Worm (Caenorhabditis elegans) whole organism, young adult: ENCODE results near the gene F31D5.2.

Experiments used
- B0019.2 ChIP-seq: fragments of 200-800 bp; sonication (Bioruptor generic); conservative IDR thresholded peaks from 2 replicates; pipeline ENCODE4 v1.3.6; 2022; ENCODE audit warnings: missing genetic modification reagents, missing genetic modification characterization, missing compliant biosample characterization
- B0035.1 ChIP-seq: sonication (generic microtip); optimal IDR thresholded peaks from 2 replicates; lab custom pipeline; 2016; ENCODE audit warnings: missing genetic modification characterization, mild to moderate bottlenecking, missing compliant biosample characterization, missing genotype, missing genetic modification reagents
- B0336.3 ChIP-seq: fragments of 200-800 bp; sonication (Bioruptor generic); IDR thresholded peaks from 2 replicates; pipeline ENCODE4 v1.3.6; 2022; ENCODE audit warnings: missing genetic modification characterization, missing compliant biosample characterization
- C17E4.6 ChIP-seq: fragments of 200-800 bp; sonication (Bioruptor generic); IDR thresholded peaks from 2 replicates; pipeline ENCODE4 v1.3.6; 2022; ENCODE audit warnings: missing genetic modification reagents, missing genetic modification characterization, missing compliant biosample characterization
- D2030.7 ChIP-seq: fragments of 200-800 bp; sonication (Bioruptor generic); IDR thresholded peaks from 2 replicates; pipeline ENCODE4 v1.3.6; 2022; ENCODE audit warnings: missing genetic modification reagents, missing genetic modification characterization, missing compliant biosample characterization
- F23B12.7 ChIP-seq: sonication (generic microtip); optimal IDR thresholded peaks from 2 replicates; lab custom pipeline; 2017; ENCODE audit warnings: missing genetic modification characterization, mild to moderate bottlenecking, missing compliant biosample characterization, antibody characterized with exemption, moderate library complexity; ENCODE audit not compliant: insufficient read depth
- F55B11.4 ChIP-seq: sonication (generic microtip); optimal IDR thresholded peaks from 2 replicates; lab custom pipeline; 2016; ENCODE audit warnings: missing compliant biosample characterization, missing genetic modification characterization, borderline replicate concordance; ENCODE audit not compliant: insufficient read depth
- T26A5.8 ChIP-seq: sonication (generic microtip); optimal IDR thresholded peaks from 2 replicates; lab custom pipeline; 2016; ENCODE audit warnings: missing genetic modification characterization, missing compliant biosample characterization
- Y53F4B.3 ChIP-seq: fragments of 200-800 bp; sonication (Bioruptor generic); IDR thresholded peaks from 2 replicates; pipeline ENCODE4 v1.3.6; 2022; ENCODE audit warnings: missing genetic modification reagents, missing genetic modification characterization, missing compliant biosample characterization
- Y53G8AR.9 ChIP-seq: fragments of 200-800 bp; sonication (Bioruptor generic); conservative IDR thresholded peaks from 2 replicates; pipeline ENCODE4 v1.3.6; 2022; ENCODE audit warnings: missing genetic modification reagents, missing genetic modification characterization, missing compliant biosample characterization
- Y67H2A.10 ChIP-seq: fragments of 200-800 bp; sonication (Bioruptor generic); conservative IDR thresholded peaks from 2 replicates; pipeline ENCODE4 v1.3.6; 2022; ENCODE audit warnings: missing genetic modification reagents, missing genetic modification characterization, missing compliant biosample characterization
- akir-1 ChIP-seq: fragments of 200-800 bp; sonication (Bioruptor generic); optimal IDR thresholded peaks from 2 replicates; lab custom pipeline; 2018; ENCODE audit warnings: mild to moderate bottlenecking, missing genetic modification characterization, moderate library complexity, missing compliant biosample characterization
- bed-1 ChIP-seq: fragments of 200-800 bp; sonication (Bioruptor generic); IDR thresholded peaks from 2 replicates; pipeline ENCODE4 v1.3.6; 2022; ENCODE audit warnings: missing genetic modification reagents, missing genetic modification characterization, missing compliant biosample characterization
- cebp-2 ChIP-seq: fragments of 200-800 bp; sonication (Bioruptor generic); IDR thresholded peaks from 2 replicates; pipeline ENCODE4 v1.3.6; 2022; ENCODE audit warnings: missing genetic modification characterization, missing compliant biosample characterization
- ceh-100 ChIP-seq: fragments of 200-800 bp; sonication (Bioruptor generic); IDR thresholded peaks from 2 replicates; pipeline ENCODE4 v1.3.6; 2022; ENCODE audit warnings: missing genetic modification reagents, missing genetic modification characterization, missing compliant biosample characterization
- ceh-40 ChIP-seq: fragments of 200-800 bp; sonication (Bioruptor generic); IDR thresholded peaks from 2 replicates; pipeline ENCODE4 v1.3.6; 2022; ENCODE audit warnings: missing genetic modification characterization, missing compliant biosample characterization
- ceh-58 ChIP-seq: fragments of 200-800 bp; sonication (Bioruptor generic); IDR thresholded peaks from 2 replicates; pipeline ENCODE4 v1.3.6; 2022; ENCODE audit warnings: missing genetic modification characterization, missing compliant biosample characterization
- ceh-91 ChIP-seq: fragments of 200-800 bp; sonication (Bioruptor generic); IDR thresholded peaks from 2 replicates; pipeline ENCODE4 v1.3.6; 2022; ENCODE audit warnings: missing genetic modification reagents, missing genetic modification characterization, missing compliant biosample characterization
- dox-1 ChIP-seq: fragments of 200-800 bp; sonication (Bioruptor generic); IDR thresholded peaks from 2 replicates; pipeline ENCODE4 v1.3.6; 2022; ENCODE audit warnings: missing genetic modification reagents, missing genetic modification characterization, missing compliant biosample characterization
- dpff-1 ChIP-seq: sonication (generic microtip); optimal IDR thresholded peaks from 2 replicates; lab custom pipeline; 2017; ENCODE audit warnings: mild to moderate bottlenecking, missing genetic modification characterization, missing compliant biosample characterization
- dpl-1 ChIP-seq: fragments of 150-350 bp; optimal IDR thresholded peaks from 2 replicates; lab custom pipeline; 2014; ENCODE audit warnings: missing biosample characterization, missing genetic modification reagents, missing genetic modification characterization
- ekl-4 ChIP-seq: fragments of 200-800 bp; sonication (Bioruptor generic); IDR thresholded peaks from 2 replicates; pipeline ENCODE4 v1.3.6; 2022; ENCODE audit warnings: missing genetic modification reagents, missing genetic modification characterization, missing compliant biosample characterization
- fkh-3 ChIP-seq: sonication (generic microtip); optimal IDR thresholded peaks from 2 replicates; lab custom pipeline; 2016; ENCODE audit warnings: mild to moderate bottlenecking, missing genetic modification characterization, missing compliant biosample characterization
- him-1 ChIP-seq: sonication (generic microtip); optimal IDR thresholded peaks from 2 replicates; lab custom pipeline; 2016; ENCODE audit warnings: missing genotype, missing genetic modification reagents, missing genetic modification characterization, missing compliant biosample characterization
- hmg-1.2 ChIP-seq: fragments of 200-800 bp; sonication (Bioruptor generic); IDR thresholded peaks from 2 replicates; pipeline ENCODE4 v1.3.6; 2022; ENCODE audit warnings: missing genetic modification reagents, missing genetic modification characterization, missing compliant biosample characterization
- let-526 ChIP-seq: fragments of 200-800 bp; sonication (Bioruptor generic); IDR thresholded peaks from 2 replicates; pipeline ENCODE4 v1.3.6; 2022; ENCODE audit warnings: missing genetic modification reagents, missing genetic modification characterization, missing compliant biosample characterization
- lin-35 ChIP-seq, 3 experiments: fragments of 150-350 bp in 2 of 3; sonication (generic microtip) in 1 of 3; optimal IDR thresholded peaks; 2 replicates each; lab custom pipeline; 2014 to 2018; ENCODE audit warnings: missing biosample characterization in 3 of 3, missing genetic modification characterization in 3 of 3, missing genetic modification reagents in 3 of 3
- lin-40 ChIP-seq: sonication (generic microtip); optimal IDR thresholded peaks from 2 replicates; lab custom pipeline; 2016; ENCODE audit warnings: missing genetic modification characterization, mild to moderate bottlenecking, missing compliant biosample characterization, missing genotype, missing genetic modification reagents
- lin-54 ChIP-seq: fragments of 200-800 bp; sonication (Bioruptor generic); optimal IDR thresholded peaks from 2 replicates; lab custom pipeline; 2018; ENCODE audit warnings: mild to moderate bottlenecking, missing genetic modification characterization, missing compliant biosample characterization
- lir-1 ChIP-seq: fragments of 200-800 bp; sonication (Bioruptor generic); conservative IDR thresholded peaks from 2 replicates; pipeline ENCODE4 v1.3.6; 2022; ENCODE audit warnings: missing genetic modification reagents, missing genetic modification characterization, missing compliant biosample characterization
- lsl-1 ChIP-seq: fragments of 200-800 bp; sonication (Bioruptor generic); optimal IDR thresholded peaks from 2 replicates; lab custom pipeline; 2018; ENCODE audit warnings: mild to moderate bottlenecking, missing genetic modification characterization, moderate library complexity, missing compliant biosample characterization
- madf-10 ChIP-seq: sonication (generic microtip); optimal IDR thresholded peaks from 2 replicates; lab custom pipeline; 2016; ENCODE audit warnings: mild to moderate bottlenecking, missing genetic modification characterization, missing compliant biosample characterization
- madf-6 ChIP-seq: fragments of 200-800 bp; sonication (Bioruptor generic); IDR thresholded peaks from 2 replicates; pipeline ENCODE4 v1.3.6; 2022; ENCODE audit warnings: missing genetic modification reagents, missing genetic modification characterization, missing compliant biosample characterization
- madf-8 ChIP-seq: fragments of 200-800 bp; sonication (Bioruptor generic); conservative IDR thresholded peaks from 2 replicates; pipeline ENCODE4 v1.3.6; 2022; ENCODE audit warnings: missing genetic modification reagents, missing genetic modification characterization, missing compliant biosample characterization
- mel-28 ChIP-seq: sonication (generic microtip); optimal IDR thresholded peaks from 2 replicates; lab custom pipeline; 2016; ENCODE audit warnings: borderline replicate concordance, mild to moderate bottlenecking, missing genetic modification characterization, missing compliant biosample characterization
- nfyb-1 ChIP-seq: fragments of 200-800 bp; sonication (Bioruptor generic); IDR thresholded peaks from 2 replicates; pipeline ENCODE4 v1.3.6; 2022; ENCODE audit warnings: missing genetic modification reagents, missing genetic modification characterization, missing compliant biosample characterization
- nhr-80 ChIP-seq: sonication (generic microtip); optimal IDR thresholded peaks from 2 replicates; lab custom pipeline; 2016; ENCODE audit warnings: missing genetic modification characterization, missing compliant biosample characterization
- pha-4 ChIP-seq: fragments of 150-350 bp; sonication (generic microtip); optimal IDR thresholded peaks from 2 replicates; lab custom pipeline; 2014; ENCODE audit warnings: missing biosample characterization, missing genetic modification reagents, missing genetic modification characterization
- rpc-1 ChIP-seq, 2 experiments: fragments of 150-350 bp in 1 of 2; sonication (generic microtip) in 1 of 2; optimal IDR thresholded peaks; 2 replicates each; lab custom pipeline; 2014 to 2018; ENCODE audit warnings: missing biosample characterization in 1 of 2, missing genetic modification characterization in 1 of 2, missing genetic modification reagents in 1 of 2, missing genotype in 1 of 2
- sdz-38 ChIP-seq: sonication (generic microtip); optimal IDR thresholded peaks from 2 replicates; lab custom pipeline; 2016; ENCODE audit warnings: missing genotype, missing genetic modification characterization, missing compliant biosample characterization
- somi-1 ChIP-seq: fragments of 200-800 bp; sonication (Bioruptor generic); optimal IDR thresholded peaks from 2 replicates; lab custom pipeline; 2018; ENCODE audit warnings: mild to moderate bottlenecking, missing genetic modification characterization, missing compliant biosample characterization

F31D5.2 gene

ce11 chrII:4203729-4204184 is 11.7 kb upstream of the F31D5.2 start, which contains the start of gene mth-1:
Gene mth-1, minus strand, starts transcription at chrII:4203779.
- TF ChIP-seq nhr-80 (tag; lab: Kevin White, UChicago): peak; percentile 46
- no peak for TF ChIP-seq F55B11.4 (tag; lab: Kevin White, UChicago)

ce11 chrII:4209071-4209747 is 6.2 kb upstream of the F31D5.2 start, which contains the start of gene F31D5.6:
Gene F31D5.6, plus strand, starts transcription at chrII:4209697.
- TF ChIP-seq let-526 (GFP tag; lab: Robert Waterston, UW): 0 out of 2 replicates have a peak, but pooled peaks have one; percentile 22
- peak; percentile 21; the same call in 1 of the 2 replicates for TF ChIP-seq dox-1
- TF ChIP-seq ceh-100 (GFP tag; lab: Robert Waterston, UW): no peak
- TF ChIP-seq madf-6: peak; percentile 81
- peak; percentile 40; the same call in 1 of the 2 replicates for TF ChIP-seq madf-8 (GFP tag; lab: Robert Waterston, UW)
- no peak for TF ChIP-seq him-1
- no peak for TF ChIP-seq sdz-38 (tag; lab: Kevin White, UChicago)
- no peak for TF ChIP-seq mel-28 (tag; lab: Kevin White, UChicago)
- 0 out of 2 replicates have a peak, but pooled peaks have one; percentile 13 for TF ChIP-seq nfyb-1 (GFP tag; lab: Robert Waterston, UW)
- TF ChIP-seq C17E4.6 (GFP tag; lab: Robert Waterston, UW): no peak
- TF ChIP-seq hmg-1.2 (GFP tag; lab: Robert Waterston, UW): 0 out of 2 replicates have a peak, but pooled peaks have one; percentile 12
- no peak for TF ChIP-seq B0019.2 (GFP tag; lab: Robert Waterston, UW)
- TF ChIP-seq cebp-2 (GFP tag; lab: Robert Waterston, UW): no peak
- TF ChIP-seq, all 124 proteins: peak for 6

ce11 chrII:4211113-4211512 is 4.3 kb upstream of the F31D5.2 start, which contains the start of gene F31D5.7:
Gene F31D5.7, plus strand, starts transcription at chrII:4211413.
- TF ChIP-seq dpff-1 (no peak), madf-10 (tag; lab: Kevin White, UChicago) (no peak), B0035.1 (tag; lab: Kevin White, UChicago) (no peak), ceh-58 (GFP tag; lab: Robert Waterston, UW) (no peak), fkh-3 (no peak), lin-40 (tag; lab: Kevin White, UChicago) (no peak), bed-1 (GFP tag; lab: Robert Waterston, UW) (no peak)

- no peak for TF ChIP-seq F23B12.7 (tag; lab: Kevin White, UChicago)
- no peak for TF ChIP-seq dpl-1
- TF ChIP-seq lsl-1 (GFP tag; lab: Kevin White, UChicago): no peak
- no peak for TF ChIP-seq pha-4 (tag; lab: Kevin White, UChicago)
- TF ChIP-seq him-1: no peak
- no peak for TF ChIP-seq T26A5.8 (tag; lab: Kevin White, UChicago)
- TF ChIP-seq Y67H2A.10: no peak
- TF ChIP-seq madf-10 (tag; lab: Kevin White, UChicago): no peak
- TF ChIP-seq, all 124 proteins: peak for 0
Observed at ce11 chrII:4219062-4219461, 3.6 kb downstream of the F31D5.2 start, which contains the start of gene F31D5.1. Gene F31D5.1, plus strand, starts transcription at chrII:4219362.

ce11 chrII:4222469-4222868 is 7.1 kb downstream of the F31D5.2 start:
- TF ChIP-seq madf-8 (GFP tag; lab: Robert Waterston, UW) (peak; percentile 92), akir-1 (GFP tag; lab: Kevin White, UChicago) (no peak), pha-4 (tag; lab: Kevin White, UChicago) (no peak), lin-54 (GFP tag; lab: Kevin White, UChicago) (peak; percentile 50), rpc-1 (optimal IDR thresholded peaks at IDR 0.05; lab: Kevin White, UChicago) (no peak), rpc-1 (tag; optimal IDR thresholded peaks at IDR 0.05; lab: Kevin White, UChicago) (no peak), D2030.7 (GFP tag; lab: Robert Waterston, UW) (peak; percentile 65; the same call in 1 of the 2 replicates), lin-35 (GFP tag; optimal IDR thresholded peaks at IDR 0.05; lab: Kevin White, UChicago) (no peak), ceh-40 (GFP tag; lab: Robert Waterston, UW) (no peak), B0336.3 (GFP tag; lab: Robert Waterston, UW) (no peak), lir-1 (GFP tag; lab: Robert Waterston, UW) (no peak), ceh-91 (GFP tag; lab: Robert Waterston, UW) (peak; percentile 82), somi-1 (GFP tag; lab: Kevin White, UChicago) (no peak), Y53G8AR.9 (GFP tag; lab: Robert Waterston, UW) (no peak), ekl-4 (GFP tag; lab: Robert Waterston, UW) (no peak), Y53F4B.3 (GFP tag; lab: Robert Waterston, UW) (no peak)
